Worm (Caenorhabditis elegans) whole organism, late embryonic: ENCODE data around the gene wrt-6.

Experiments used
- C08G9.2 ChIP-seq: sonication (generic microtip); optimal IDR thresholded peaks from 2 replicates; lab custom pipeline; 2016; ENCODE audit warnings: mild to moderate bottlenecking, missing genetic modification characterization, moderate library complexity, missing compliant biosample characterization
- K02D7.2 ChIP-seq: sonication (generic microtip); optimal IDR thresholded peaks from 2 replicates; lab custom pipeline; 2017; ENCODE audit warnings: mild to moderate bottlenecking, missing genetic modification characterization, missing compliant biosample characterization
- K09A11.1 ChIP-seq: sonication (generic microtip); optimal IDR thresholded peaks from 2 replicates; lab custom pipeline; 2017; ENCODE audit warnings: antibody characterized with exemption, mild to moderate bottlenecking, missing genetic modification characterization, missing compliant biosample characterization; ENCODE audit not compliant: insufficient read depth
- T23F11.4 ChIP-seq: fragments of 200-800 bp; sonication (Bioruptor generic); optimal IDR thresholded peaks from 2 replicates; lab custom pipeline; 2018; ENCODE audit warnings: mild to moderate bottlenecking, missing genetic modification characterization, missing compliant biosample characterization
- Y22D7AL.16 ChIP-seq: sonication (generic microtip); optimal IDR thresholded peaks from 2 replicates; lab custom pipeline; 2016; ENCODE audit warnings: missing genetic modification characterization, missing compliant biosample characterization
- ama-1 ChIP-seq: fragments of 150-350 bp; optimal IDR thresholded peaks from 2 replicates; lab custom pipeline; 2014
- ceh-14 ChIP-seq: sonication (generic microtip); optimal IDR thresholded peaks from 2 replicates; lab custom pipeline; 2016; ENCODE audit warnings: missing genotype, missing genetic modification characterization, missing compliant biosample characterization
- ceh-19 ChIP-seq: fragments of 200-800 bp; sonication (Bioruptor generic); optimal IDR thresholded peaks from 2 replicates; lab custom pipeline; 2018; ENCODE audit warnings: mild to moderate bottlenecking, missing genetic modification characterization, missing compliant biosample characterization
- ceh-24 ChIP-seq: sonication (generic microtip); optimal IDR thresholded peaks from 2 replicates; lab custom pipeline; 2016; ENCODE audit warnings: mild to moderate bottlenecking, missing genetic modification characterization, missing compliant biosample characterization
- ceh-34 ChIP-seq: sonication (generic microtip); optimal IDR thresholded peaks from 2 replicates; lab custom pipeline; 2016; ENCODE audit warnings: mild to moderate bottlenecking, missing genetic modification characterization, missing compliant biosample characterization
- ceh-48 ChIP-seq: sonication (generic microtip); optimal IDR thresholded peaks from 2 replicates; lab custom pipeline; 2016; ENCODE audit warnings: missing genetic modification characterization, inconsistent platforms, missing compliant biosample characterization
- ceh-9 ChIP-seq: sonication (generic microtip); optimal IDR thresholded peaks from 2 replicates; lab custom pipeline; 2016; ENCODE audit warnings: mild to moderate bottlenecking, missing genetic modification characterization, inconsistent platforms, missing compliant biosample characterization
- che-1 ChIP-seq: sonication (generic microtip); optimal IDR thresholded peaks from 2 replicates; lab custom pipeline; 2016; ENCODE audit warnings: mild to moderate bottlenecking, missing genetic modification characterization, missing compliant biosample characterization
- dve-1 ChIP-seq: sonication (generic microtip); optimal IDR thresholded peaks from 2 replicates; lab custom pipeline; 2017; ENCODE audit warnings: antibody characterized with exemption, mild to moderate bottlenecking, missing genetic modification characterization, missing compliant biosample characterization
- elt-2 ChIP-seq: sonication (generic microtip); optimal IDR thresholded peaks from 2 replicates; lab custom pipeline; 2016; ENCODE audit warnings: missing genetic modification reagents, missing genetic modification characterization, missing compliant biosample characterization
- elt-4 ChIP-seq: sonication (generic microtip); optimal IDR thresholded peaks from 2 replicates; lab custom pipeline; 2016; ENCODE audit warnings: missing genetic modification characterization, missing compliant biosample characterization
- ets-4 ChIP-seq: sonication (generic microtip); optimal IDR thresholded peaks from 2 replicates; lab custom pipeline; 2016; ENCODE audit warnings: missing genetic modification characterization, missing compliant biosample characterization
- fax-1 ChIP-seq: sonication (generic microtip); optimal IDR thresholded peaks from 2 replicates; lab custom pipeline; 2016; ENCODE audit warnings: missing genotype, missing genetic modification characterization, missing compliant biosample characterization
- fkh-10 ChIP-seq: fragments of 150-350 bp; optimal IDR thresholded peaks from 2 replicates; lab custom pipeline; 2014; ENCODE audit warnings: missing biosample characterization, missing genetic modification reagents, missing genetic modification characterization
- hlh-13 ChIP-seq: fragments of 200-800 bp; sonication (Bioruptor generic); optimal IDR thresholded peaks from 2 replicates; lab custom pipeline; 2018; ENCODE audit warnings: mild to moderate bottlenecking, missing genetic modification characterization, missing compliant biosample characterization
- hlh-30 ChIP-seq: sonication (generic microtip); optimal IDR thresholded peaks from 2 replicates; lab custom pipeline; 2017; ENCODE audit warnings: antibody characterized with exemption, missing genetic modification characterization, missing compliant biosample characterization; ENCODE audit not compliant: insufficient read depth
- hlh-6 ChIP-seq: sonication (generic microtip); optimal IDR thresholded peaks from 2 replicates; lab custom pipeline; 2016; ENCODE audit warnings: missing genotype, missing genetic modification characterization, missing compliant biosample characterization
- hlh-8 ChIP-seq: sonication (generic microtip); optimal IDR thresholded peaks from 2 replicates; lab custom pipeline; 2016; ENCODE audit warnings: missing genotype, missing genetic modification characterization, missing compliant biosample characterization
- lim-6 ChIP-seq: sonication (generic microtip); optimal IDR thresholded peaks from 2 replicates; lab custom pipeline; 2016; ENCODE audit warnings: missing genetic modification characterization, missing compliant biosample characterization
- madf-2 ChIP-seq: sonication (generic microtip); optimal IDR thresholded peaks from 2 replicates; lab custom pipeline; 2017; ENCODE audit warnings: missing genetic modification characterization, missing compliant biosample characterization
- mec-3 ChIP-seq: sonication (generic microtip); optimal IDR thresholded peaks from 2 replicates; lab custom pipeline; 2016; ENCODE audit warnings: borderline replicate concordance, missing genetic modification characterization, missing compliant biosample characterization
- nfya-1 ChIP-seq: sonication (generic microtip); optimal IDR thresholded peaks from 2 replicates; lab custom pipeline; 2017; ENCODE audit warnings: missing genetic modification characterization, mild to moderate bottlenecking, missing compliant biosample characterization, antibody characterized with exemption, moderate library complexity
- nhr-11 ChIP-seq: fragments of 150-350 bp; optimal IDR thresholded peaks from 2 replicates; lab custom pipeline; 2014; ENCODE audit warnings: missing biosample characterization, missing genetic modification characterization
- nhr-232 ChIP-seq: sonication (generic microtip); optimal IDR thresholded peaks from 2 replicates; lab custom pipeline; 2016; ENCODE audit warnings: missing genetic modification characterization, missing compliant biosample characterization
- odd-2 ChIP-seq: sonication (generic microtip); optimal IDR thresholded peaks from 2 replicates; lab custom pipeline; 2017; ENCODE audit warnings: antibody characterized with exemption, mild to moderate bottlenecking, missing genetic modification characterization, missing compliant biosample characterization
- pag-3 ChIP-seq: sonication (generic microtip); optimal IDR thresholded peaks from 2 replicates; lab custom pipeline; 2016; ENCODE audit warnings: missing compliant biosample characterization, missing genetic modification characterization, borderline replicate concordance
- pha-4 ChIP-seq: fragments of 150-350 bp; optimal IDR thresholded peaks from 2 replicates; lab custom pipeline; 2018; ENCODE audit warnings: missing biosample characterization, missing genetic modification reagents, missing genetic modification characterization
- pqm-1 ChIP-seq: sonication (generic microtip); optimal IDR thresholded peaks from 2 replicates; lab custom pipeline; 2016; ENCODE audit warnings: missing genetic modification characterization, missing compliant biosample characterization
- ref-2 ChIP-seq: sonication (generic microtip); optimal IDR thresholded peaks from 2 replicates; lab custom pipeline; 2016; ENCODE audit warnings: missing genetic modification characterization, missing compliant biosample characterization
- rnt-1 ChIP-seq: sonication (generic microtip); optimal IDR thresholded peaks from 2 replicates; lab custom pipeline; 2016; ENCODE audit warnings: missing genetic modification characterization, missing compliant biosample characterization
- sdc-2 ChIP-seq: sonication (generic microtip); optimal IDR thresholded peaks from 2 replicates; lab custom pipeline; 2016; ENCODE audit warnings: missing genotype, missing genetic modification characterization, missing compliant biosample characterization
- sox-2 ChIP-seq: fragments of 200-800 bp; sonication (Bioruptor generic); IDR thresholded peaks from 2 replicates; pipeline ENCODE4 v1.3.6; 2022; ENCODE audit warnings: missing genetic modification reagents, missing genetic modification characterization, missing compliant biosample characterization
- syd-9 ChIP-seq: sonication (generic microtip); optimal IDR thresholded peaks from 2 replicates; lab custom pipeline; 2016; ENCODE audit warnings: mild to moderate bottlenecking, missing genetic modification characterization, moderate library complexity, missing compliant biosample characterization
- tbx-2 ChIP-seq: sonication (generic microtip); optimal IDR thresholded peaks from 2 replicates; lab custom pipeline; 2016; ENCODE audit warnings: missing genetic modification characterization, missing compliant biosample characterization
- tbx-7 ChIP-seq: sonication (generic microtip); optimal IDR thresholded peaks from 2 replicates; lab custom pipeline; 2016; ENCODE audit warnings: missing genotype, missing genetic modification characterization, missing compliant biosample characterization
- ttx-3 ChIP-seq: sonication (generic microtip); optimal IDR thresholded peaks from 2 replicates; lab custom pipeline; 2016; ENCODE audit warnings: missing genetic modification reagents, missing genetic modification characterization, missing compliant biosample characterization
- unc-42 ChIP-seq: sonication (generic microtip); optimal IDR thresholded peaks from 2 replicates; lab custom pipeline; 2016; ENCODE audit warnings: missing genotype, missing genetic modification characterization, missing compliant biosample characterization
- unc-55 ChIP-seq: sonication (generic microtip); optimal IDR thresholded peaks from 2 replicates; lab custom pipeline; 2017; ENCODE audit warnings: missing biosample characterization, missing genetic modification reagents, missing genetic modification characterization
- unc-86 ChIP-seq: sonication (generic microtip); optimal IDR thresholded peaks from 2 replicates; lab custom pipeline; 2016; ENCODE audit warnings: missing genetic modification characterization, missing compliant biosample characterization
- zip-5 ChIP-seq: sonication (generic microtip); optimal IDR thresholded peaks from 2 replicates; lab custom pipeline; 2016; ENCODE audit warnings: missing genetic modification characterization, missing compliant biosample characterization

wrt-6 gene

ce11 chrX:3479950-3480349, at the start of gene wrt-6:
wrt-6 (plus strand) TSS chrX:3480250.
- TF ChIP-seq rnt-1 (tag; lab: Kevin White, UChicago) (no peak), lim-6 (tag; lab: Kevin White, UChicago) (no peak), ttx-3 (no peak), ceh-24 (tag; lab: Kevin White, UChicago) (no peak), nhr-11 (tag; lab: Kevin White, UChicago) (no peak), ceh-34 (tag; lab: Kevin White, UChicago) (no peak), fax-1 (no peak), sdc-2 (no peak), pag-3 (no peak), unc-86 (tag; lab: Kevin White, UChicago) (no peak), tbx-7 (tag; lab: Kevin White, UChicago) (no peak), dve-1 (no peak), ceh-19 (GFP tag; lab: Kevin White, UChicago) (no peak), che-1 (tag; lab: Kevin White, UChicago) (no peak), hlh-6 (tag; lab: Kevin White, UChicago) (no peak)

ce11 chrX:3439823-3440222, 40.2 kb upstream of the wrt-6 start:
- TF ChIP-seq nfya-1 (tag; lab: Kevin White, UChicago) (no peak), che-1 (tag; lab: Kevin White, UChicago) (no peak), syd-9 (tag; lab: Kevin White, UChicago) (no peak), elt-2 (tag; lab: Kevin White, UChicago) (no peak), ceh-14 (tag; lab: Kevin White, UChicago) (no peak), odd-2 (no peak), pha-4 (no peak), ceh-48 (tag; lab: Kevin White, UChicago) (no peak), ceh-34 (tag; lab: Kevin White, UChicago) (no peak), K09A11.1 (no peak), ama-1 (lab: Kevin White, UChicago) (no peak), fax-1 (no peak), elt-4 (no peak)

ce11 chrX:3440308-3440707, 39.7 kb upstream of the wrt-6 start:
- no peak for TF ChIP-seq elt-4
- peak; percentile 55 for TF ChIP-seq unc-55 (GFP tag; lab: Kevin White, UChicago)
- no peak for TF ChIP-seq mec-3
- TF ChIP-seq ceh-48 (tag; lab: Kevin White, UChicago), result no peak
- TF ChIP-seq rnt-1 (tag; lab: Kevin White, UChicago), result peak; percentile 6
- TF ChIP-seq che-1 (tag; lab: Kevin White, UChicago), result no peak
- TF ChIP-seq, all 69 proteins: peak for 2

- TF ChIP-seq hlh-6 (tag; lab: Kevin White, UChicago) (no peak), nhr-11 (tag; lab: Kevin White, UChicago) (no peak), ref-2 (tag; lab: Kevin White, UChicago) (no peak), T23F11.4 (GFP tag; lab: Kevin White, UChicago) (no peak), pha-4 (no peak), tbx-2 (tag; lab: Kevin White, UChicago) (no peak), nfya-1 (tag; lab: Kevin White, UChicago) (no peak), K02D7.2 (no peak), sox-2 (GFP tag; lab: Robert Waterston, UW) (no peak)
- TF ChIP-seq, all 69 proteins: peak for 0
These were observed 38.5 kb upstream of the wrt-6 start, which contains the start of gene ZK813.3 for ce11 chrX:3441539-3441938. ZK813.3 (plus strand) TSS chrX:3441839.

- TF ChIP-seq ceh-9 (tag; lab: Kevin White, UChicago), result no peak
- no peak for TF ChIP-seq hlh-8 (tag; lab: Kevin White, UChicago)
- no peak for TF ChIP-seq lim-6 (tag; lab: Kevin White, UChicago)
- no peak for TF ChIP-seq C08G9.2
- no peak for TF ChIP-seq pqm-1
- no peak for TF ChIP-seq ceh-19 (GFP tag; lab: Kevin White, UChicago)
- no peak for TF ChIP-seq tbx-2 (tag; lab: Kevin White, UChicago)
- no peak for TF ChIP-seq madf-2 (tag; lab: Kevin White, UChicago)
- no peak for TF ChIP-seq ets-4 (tag; lab: Kevin White, UChicago)
- TF ChIP-seq K02D7.2, result no peak
- TF ChIP-seq unc-42 (tag; lab: Kevin White, UChicago), result no peak
- no peak for TF ChIP-seq zip-5 (tag; lab: Kevin White, UChicago)
- TF ChIP-seq ceh-24 (tag; lab: Kevin White, UChicago), result no peak
- TF ChIP-seq fkh-10 (GFP tag; lab: Kevin White, UChicago), result no peak
- no peak for TF ChIP-seq K09A11.1
- TF ChIP-seq hlh-30 (tag; lab: Kevin White, UChicago), result no peak
- TF ChIP-seq hlh-13 (GFP tag; lab: Kevin White, UChicago), result no peak
- TF ChIP-seq nhr-232 (tag; lab: Kevin White, UChicago), result no peak
- no peak for TF ChIP-seq Y22D7AL.16 (tag; lab: Kevin White, UChicago)
These were observed 36.5 kb upstream of the wrt-6 start, which contains the start of gene ZK813.2 for ce11 chrX:3443526-3443925. ZK813.2 (plus strand) TSS chrX:3443826.
